Fruit fly (Drosophila melanogaster): ENCODE results near the gene Nin.

DNA sequence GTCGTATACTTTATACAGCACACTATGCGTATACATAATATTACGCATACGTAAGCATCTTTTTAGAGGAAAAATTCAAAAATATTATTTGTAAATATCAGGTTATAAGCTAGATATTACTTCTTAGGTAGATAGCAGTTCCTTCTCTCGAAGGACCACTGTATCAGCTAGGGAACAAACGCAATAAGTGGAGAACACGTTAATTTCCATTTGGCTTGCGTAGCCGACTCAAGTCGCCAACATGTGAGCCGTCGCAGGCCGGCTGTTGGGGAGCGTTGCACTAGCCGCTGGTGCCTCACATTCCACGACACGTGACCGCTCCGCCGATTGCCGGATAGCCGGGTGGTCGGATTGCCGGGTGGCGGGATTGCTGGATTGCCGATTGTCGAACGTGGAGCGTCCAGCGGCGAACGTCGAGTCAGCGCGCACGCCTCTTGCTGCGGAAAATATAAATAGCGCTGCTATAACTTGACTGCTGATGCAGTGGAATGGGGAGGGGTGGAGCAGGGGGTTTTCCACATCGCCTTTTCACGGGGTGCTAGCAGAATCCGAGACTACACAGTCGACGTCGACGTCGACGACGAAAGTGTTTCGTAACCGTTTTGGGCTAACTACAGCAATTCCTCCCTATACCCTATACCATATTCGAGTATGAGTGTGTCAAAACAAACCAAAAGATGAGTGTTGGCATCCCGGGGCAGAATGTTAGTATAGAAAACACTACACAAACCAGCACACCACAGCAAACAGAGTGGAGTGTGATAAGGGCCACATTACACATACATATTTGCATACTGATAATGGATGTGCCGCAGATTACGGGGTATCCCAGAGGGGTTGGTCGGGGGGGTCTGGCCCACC is 24.9 kb upstream of the Nin start:
- no peak for TF ChIP-seq lola (GFP tag; optimal IDR thresholded peaks at IDR 0.05)
- no peak for TF ChIP-seq sv (GFP tag; optimal IDR thresholded peaks at IDR 0.05)
- no peak for TF ChIP-seq sage (GFP tag; optimal IDR thresholded peaks at IDR 0.05)
- TF ChIP-seq rgr (GFP tag; optimal IDR thresholded peaks at IDR 0.05), result no peak
- no peak for TF ChIP-seq Jra (GFP tag; optimal IDR thresholded peaks at IDR 0.05)
